Worm (Caenorhabditis elegans) whole organism, late embryonic: ENCODE measurements around the gene clec-186.

Experiments
- hlh-6 ChIP-seq: sonication (generic microtip); optimal IDR thresholded peaks from 2 replicates; lab custom pipeline; 2016; ENCODE audit warnings: missing genotype, missing genetic modification characterization, missing compliant biosample characterization
- lin-11 ChIP-seq: fragments of 200-800 bp; sonication (Bioruptor generic); optimal IDR thresholded peaks from 2 replicates; lab custom pipeline; 2018; ENCODE audit warnings: mild to moderate bottlenecking, missing genetic modification characterization, missing compliant biosample characterization
- madf-2 ChIP-seq: sonication (generic microtip); optimal IDR thresholded peaks from 2 replicates; lab custom pipeline; 2017; ENCODE audit warnings: missing genetic modification characterization, missing compliant biosample characterization
- pqm-1 ChIP-seq: sonication (generic microtip); optimal IDR thresholded peaks from 2 replicates; lab custom pipeline; 2016; ENCODE audit warnings: missing genetic modification characterization, missing compliant biosample characterization
- unc-42 ChIP-seq: sonication (generic microtip); optimal IDR thresholded peaks from 2 replicates; lab custom pipeline; 2016; ENCODE audit warnings: missing genotype, missing genetic modification characterization, missing compliant biosample characterization

ce11 chrIV:12840873-12841272 lies 25.0 kb upstream of the clec-186 start:
- TF ChIP-seq madf-2 (tag; lab: Kevin White, UChicago) (no peak), hlh-6 (tag; lab: Kevin White, UChicago) (no peak), lin-11 (tag; lab: Kevin White, UChicago) (no peak), pqm-1 (no peak), unc-42 (tag; lab: Kevin White, UChicago) (no peak)
